Fruit fly (Drosophila melanogaster) whole organism, prepupa: ENCODE data around the gene CG7369.

Experiments
- Blimp-1 ChIP-seq: fragments of 200-800 bp; sonication (Bioruptor generic); optimal IDR thresholded peaks from 3 replicates; lab custom pipeline; 2017; ENCODE audit warnings: missing biosample characterization, missing genetic modification characterization, mild to moderate bottlenecking, moderate library complexity, missing genetic modification reagents
- CG6808 ChIP-seq: fragments of 200-800 bp; sonication (Bioruptor generic); optimal IDR thresholded peaks from 3 replicates; lab custom pipeline; 2017; ENCODE audit warnings: missing biosample characterization, missing genetic modification characterization, mild to moderate bottlenecking, moderate library complexity, missing genetic modification reagents
- CG8119 ChIP-seq: fragments of 200-800 bp; sonication (Bioruptor generic); IDR thresholded peaks from 3 replicates; pipeline ENCODE4 v1.3.6; 2022; ENCODE audit warnings: missing biosample characterization, missing genetic modification characterization
- CG9139 ChIP-seq: fragments of 200-800 bp; sonication (Bioruptor generic); optimal IDR thresholded peaks from 3 replicates; lab custom pipeline; 2017; ENCODE audit warnings: missing biosample characterization, mild to moderate bottlenecking, missing genetic modification characterization
- Ets96B ChIP-seq: fragments of 200-800 bp; optimal IDR thresholded peaks from 2 replicates; lab custom pipeline; 2019; ENCODE audit warnings: missing biosample characterization, mild to moderate bottlenecking, missing genetic modification characterization, moderate library complexity
- Hr38 ChIP-seq: sonication (Bioruptor generic); optimal IDR thresholded peaks from 2 replicates; lab custom pipeline; 2016; ENCODE audit warnings: missing biosample characterization, missing genetic modification characterization
- Lpt ChIP-seq: fragments of 200-800 bp; sonication (Bioruptor generic); optimal IDR thresholded peaks from 3 replicates; lab custom pipeline; 2016; ENCODE audit warnings: missing biosample characterization, missing genetic modification characterization
- OdsH ChIP-seq: fragments of 200-800 bp; sonication (Bioruptor generic); optimal IDR thresholded peaks from 3 replicates; lab custom pipeline; 2016; ENCODE audit warnings: missing biosample characterization, missing genetic modification characterization
- cyc ChIP-seq: fragments of 200-800 bp; sonication (Bioruptor generic); optimal IDR thresholded peaks from 3 replicates; lab custom pipeline; 2016; ENCODE audit warnings: missing biosample characterization, missing genetic modification characterization
- dsx ChIP-seq: fragments of 200-800 bp; optimal IDR thresholded peaks from 3 replicates; lab custom pipeline; 2019; ENCODE audit warnings: missing biosample characterization, mild to moderate bottlenecking, missing genetic modification characterization, moderate library complexity; ENCODE audit not compliant: poor library complexity, severe bottlenecking
- fkh ChIP-seq: fragments of 200-800 bp; sonication (Bioruptor generic); optimal IDR thresholded peaks from 3 replicates; lab custom pipeline; 2017; ENCODE audit warnings: missing biosample characterization, mild to moderate bottlenecking, missing genetic modification characterization, moderate library complexity
- ss ChIP-seq, 2 experiments: fragments of 200-800 bp; sonication (Bioruptor generic); optimal IDR thresholded peaks; 2 replicates in 1 of 2; 3 replicates in 1 of 2; lab custom pipeline; 2017 to 2018; ENCODE audit warnings: mild to moderate bottlenecking in 2 of 2, missing biosample characterization in 2 of 2, missing genetic modification characterization in 2 of 2, moderate library complexity in 1 of 2
- svp ChIP-seq: fragments of 200-800 bp; sonication (Bioruptor generic); peaks from one replicate; lab custom pipeline; 2016; ENCODE audit warnings: missing biosample characterization, missing genetic modification characterization

dm6 chr3L:22787947-22788489, 46.4 kb downstream of the CG7369 start, which contains the start of gene CG14448:
- TF ChIP-seq OdsH (GFP tag; lab: Kevin White, UChicago), result no peak
- TF ChIP-seq CG8119 (GFP tag; lab: Robert Waterston, UW), result no peak
- TF ChIP-seq fkh (GFP tag; lab: Kevin White, UChicago), result no peak
- no peak for TF ChIP-seq Hr38 (GFP tag; lab: Kevin White, UChicago)
- TF ChIP-seq Lpt (GFP tag; lab: Kevin White, UChicago), result no peak
- TF ChIP-seq svp (GFP tag; lab: Kevin White, UChicago), result no peak
- TF ChIP-seq CG6808 (GFP tag; lab: Kevin White, UChicago), result no peak
- TF ChIP-seq dsx (GFP tag; lab: Kevin White, UChicago), result no peak
- TF ChIP-seq Blimp-1 (GFP tag; lab: Kevin White, UChicago), result no peak
- no peak for TF ChIP-seq Ets96B
- TF ChIP-seq cyc, result no peak
- TF ChIP-seq ss (GFP tag; optimal IDR thresholded peaks at IDR 0.05; lab: Kevin White, UChicago), result no peak
- no peak for TF ChIP-seq CG9139 (GFP tag; lab: Kevin White, UChicago)
